Fruit fly (Drosophila melanogaster): ENCODE results near the gene Lar.

Lar gene

dm6 chr2L:19549412-19549811, 37.0 kb upstream of the Lar start (continued):
- TF ChIP-seq rib (GFP tag; IDR thresholded peaks at IDR 0.05) (0 out of 2 replicates have a peak, but pooled peaks have one; percentile 18), chinmo (GFP tag; IDR thresholded peaks at IDR 0.05; ENCODE audit: partially characterized antibody) (peak; percentile 88; the same call in 2 of the 4 replicates), CG13894 (tag; optimal IDR thresholded peaks at IDR 0.05) (peak; percentile 81), Elba2 (GFP tag; optimal IDR thresholded peaks at IDR 0.05) (no peak), psq (GFP tag; optimal IDR thresholded peaks at IDR 0.05) (no peak), Stat92E (GFP tag; optimal IDR thresholded peaks at IDR 0.05) (peak in 1 of 3 experiments; percentile 41), otp (GFP tag; IDR thresholded peaks at IDR 0.05) (peak; percentile 55; the same call in 1 of the 3 replicates), CG2875 (GFP tag; optimal IDR thresholded peaks at IDR 0.05) (peak; percentile 17), corto (GFP tag; optimal IDR thresholded peaks at IDR 0.05) (peak; percentile 35), CG11456 (GFP tag; IDR thresholded peaks at IDR 0.05) (no peak), ci (GFP tag; IDR thresholded peaks at IDR 0.05) (0 out of 3 replicates have a peak, but pooled peaks have one; percentile 24), CG2116 (GFP tag; optimal IDR thresholded peaks at IDR 0.05) (peak; percentile 5), pho (GFP tag; optimal IDR thresholded peaks at IDR 0.05) (peak; percentile 10), danr (GFP tag; IDR thresholded peaks at IDR 0.05) (no peak), Jarid2 (GFP tag; optimal IDR thresholded peaks at IDR 0.05) (peak; percentile 81), CG11696 (GFP tag; IDR thresholded peaks at IDR 0.05) (no peak), Nf-YB (GFP tag; optimal IDR thresholded peaks at IDR 0.05) (peak; percentile 49), mirr (GFP tag; optimal IDR thresholded peaks at IDR 0.05) (peak; percentile 40), kni (GFP tag; optimal IDR thresholded peaks at IDR 0.05) (peak; percentile 88), abd-A (tag; optimal IDR thresholded peaks at IDR 0.05) (peak; percentile 84), CG11560 (tag; IDR thresholded peaks at IDR 0.05) (no peak), CG15696 (tag; optimal IDR thresholded peaks at IDR 0.05) (no peak), BEAF-32 (GFP tag; optimal IDR thresholded peaks at IDR 0.05) (no peak), BtbVII (GFP tag; optimal IDR thresholded peaks at IDR 0.05) (peak; percentile 56), pfk (GFP tag; optimal IDR thresholded peaks at IDR 0.05) (no peak), odd (GFP tag; optimal IDR thresholded peaks at IDR 0.05) (peak; percentile 23), vvl (GFP tag; IDR thresholded peaks at IDR 0.05) (peak; percentile 69; the same call in 1 of the 2 replicates), CG42726 (GFP tag; IDR thresholded peaks at IDR 0.05; ENCODE audit: partially characterized antibody) (0 out of 2 replicates have a peak, but pooled peaks have one; percentile 37), Atf6 (GFP tag; IDR thresholded peaks at IDR 0.05) (peak; percentile 42; the same call in 1 of the 2 replicates), CG7745 (tag; optimal IDR thresholded peaks at IDR 0.05) (peak; percentile 27), sug (tag; optimal IDR thresholded peaks at IDR 0.05) (peak; percentile 72), sqz (GFP tag; optimal IDR thresholded peaks at IDR 0.05) (peak; percentile 93), CG4360 (GFP tag; IDR thresholded peaks at IDR 0.05) (peak; percentile 47), so (GFP tag; IDR thresholded peaks at IDR 0.05) (peak; percentile 50; the same call in 1 of the 3 replicates), bbx (GFP tag; IDR thresholded peaks at IDR 0.05; ENCODE audit: partially characterized antibody) (0 out of 2 replicates have a peak, but pooled peaks have one; percentile 40), C15 (GFP tag; IDR thresholded peaks at IDR 0.05) (0 out of 3 replicates have a peak, but pooled peaks have one; percentile 36), CG10543 (GFP tag; optimal IDR thresholded peaks at IDR 0.05) (peak; percentile 88), E2f1 (GFP tag; IDR thresholded peaks at IDR 0.05) (no peak), nom (GFP tag; optimal IDR thresholded peaks at IDR 0.05) (peak; percentile 78), CG34422 (GFP tag; IDR thresholded peaks at IDR 0.05) (peak; percentile 44; the same call in 1 of the 3 replicates), Pdp1 (GFP tag; optimal IDR thresholded peaks at IDR 0.05) (peak in 1 of 2 experiments; percentile 13), Dbx (GFP tag; IDR thresholded peaks at IDR 0.05) (peak; percentile 46; the same call in 1 of the 3 replicates), ato (GFP tag; IDR thresholded peaks at IDR 0.05; ENCODE audit: partially characterized antibody) (no peak), E2f2 (GFP tag; IDR thresholded peaks at IDR 0.05) (peak; percentile 8; the same call in 1 of the 2 replicates), br (optimal IDR thresholded peaks at IDR 0.05) (no peak), Adf1 (GFP tag; IDR thresholded peaks at IDR 0.05) (peak; percentile 44; the same call in 1 of the 2 replicates), Deaf1 (tag; optimal IDR thresholded peaks at IDR 0.05) (peak; percentile 95)

Measured in whole organism, embryonic.